Worm (Caenorhabditis elegans) whole organism, young adult: ENCODE data around the gene T22D1.18.
A peak's percentile ranks its signal among the peaks of the same experiment; 100 is the strongest.

Experiments
- B0035.1 ChIP-seq: sonication (generic microtip); optimal IDR thresholded peaks from 2 replicates; lab custom pipeline; 2016; ENCODE audit warnings: missing genetic modification characterization, mild to moderate bottlenecking, missing compliant biosample characterization, missing genotype, missing genetic modification reagents
- C06A6.2 ChIP-seq: fragments of 200-800 bp; sonication (Bioruptor generic); conservative IDR thresholded peaks from 2 replicates; pipeline ENCODE4 v1.3.6; 2022; ENCODE audit warnings: missing genetic modification characterization, missing compliant biosample characterization
- F22D6.2 ChIP-seq: sonication (generic microtip); optimal IDR thresholded peaks from 2 replicates; lab custom pipeline; 2016; ENCODE audit warnings: mild to moderate bottlenecking, missing genetic modification characterization, missing compliant biosample characterization
- F33H1.4 ChIP-seq: fragments of 200-800 bp; sonication (Bioruptor generic); IDR thresholded peaks from 2 replicates; pipeline ENCODE4 v1.3.6; 2022; ENCODE audit warnings: missing genetic modification reagents, missing genetic modification characterization, missing compliant biosample characterization
- F39B2.1 ChIP-seq: fragments of 200-800 bp; sonication (Bioruptor generic); IDR thresholded peaks from 2 replicates; pipeline ENCODE4 v1.3.6; 2022; ENCODE audit warnings: missing genetic modification reagents, missing genetic modification characterization, missing compliant biosample characterization
- F57C9.4 ChIP-seq: sonication (generic microtip); optimal IDR thresholded peaks from 2 replicates; lab custom pipeline; 2017; ENCODE audit warnings: mild to moderate bottlenecking, missing genetic modification characterization, missing compliant biosample characterization
- K12H6.12 ChIP-seq: fragments of 200-800 bp; sonication (Bioruptor generic); optimal IDR thresholded peaks from 2 replicates; lab custom pipeline; 2018; ENCODE audit warnings: mild to moderate bottlenecking, missing genetic modification characterization, missing compliant biosample characterization
- T26A5.8 ChIP-seq: sonication (generic microtip); optimal IDR thresholded peaks from 2 replicates; lab custom pipeline; 2016; ENCODE audit warnings: missing genetic modification characterization, missing compliant biosample characterization
- Y56A3A.18 ChIP-seq: fragments of 200-800 bp; sonication (Bioruptor generic); IDR thresholded peaks from 2 replicates; pipeline ENCODE4 v1.3.6; 2022; ENCODE audit warnings: missing genetic modification reagents, missing genetic modification characterization, missing compliant biosample characterization
- ZK185.1 ChIP-seq: sonication (generic microtip); optimal IDR thresholded peaks from 2 replicates; lab custom pipeline; 2016; ENCODE audit warnings: mild to moderate bottlenecking, missing genetic modification characterization, missing compliant biosample characterization; ENCODE audit not compliant: poor library complexity, severe bottlenecking
- akir-1 ChIP-seq: fragments of 200-800 bp; sonication (Bioruptor generic); optimal IDR thresholded peaks from 2 replicates; lab custom pipeline; 2018; ENCODE audit warnings: mild to moderate bottlenecking, missing genetic modification characterization, moderate library complexity, missing compliant biosample characterization
- aptf-3 ChIP-seq: fragments of 200-800 bp; sonication (Bioruptor generic); IDR thresholded peaks from 2 replicates; pipeline ENCODE4 v1.3.6; 2022; ENCODE audit warnings: missing genetic modification characterization, missing compliant biosample characterization
- athp-1 ChIP-seq: sonication (generic microtip); optimal IDR thresholded peaks from 2 replicates; lab custom pipeline; 2017; ENCODE audit warnings: mild to moderate bottlenecking, missing genetic modification characterization, missing compliant biosample characterization
- attf-3 ChIP-seq: fragments of 200-800 bp; sonication (Bioruptor generic); conservative IDR thresholded peaks from 2 replicates; pipeline ENCODE4 v1.3.6; 2022; ENCODE audit warnings: missing genetic modification reagents, missing genetic modification characterization, missing compliant biosample characterization
- attf-5 ChIP-seq: fragments of 200-800 bp; sonication (Bioruptor generic); optimal IDR thresholded peaks from 2 replicates; lab custom pipeline; 2018; ENCODE audit warnings: mild to moderate bottlenecking, missing genetic modification characterization, missing compliant biosample characterization
- attf-6 ChIP-seq: fragments of 200-800 bp; sonication (Bioruptor generic); IDR thresholded peaks from 2 replicates; pipeline ENCODE4 v1.3.6; 2022; ENCODE audit warnings: missing genetic modification reagents, missing genetic modification characterization, missing compliant biosample characterization
- bed-2 ChIP-seq: fragments of 200-800 bp; sonication (Bioruptor generic); IDR thresholded peaks from 2 replicates; pipeline ENCODE4 v1.3.6; 2022; ENCODE audit warnings: missing genetic modification reagents, missing genetic modification characterization, missing compliant biosample characterization
- ccch-3 ChIP-seq: fragments of 200-800 bp; sonication (Bioruptor generic); optimal IDR thresholded peaks from 2 replicates; lab custom pipeline; 2018; ENCODE audit warnings: mild to moderate bottlenecking, missing genetic modification characterization, missing compliant biosample characterization
- ceh-58 ChIP-seq: fragments of 200-800 bp; sonication (Bioruptor generic); IDR thresholded peaks from 2 replicates; pipeline ENCODE4 v1.3.6; 2022; ENCODE audit warnings: missing genetic modification characterization, missing compliant biosample characterization
- ceh-79 ChIP-seq: sonication (generic microtip); optimal IDR thresholded peaks from 2 replicates; lab custom pipeline; 2017; ENCODE audit warnings: mild to moderate bottlenecking, missing genetic modification characterization, missing compliant biosample characterization
- dpl-1 ChIP-seq: fragments of 150-350 bp; optimal IDR thresholded peaks from 2 replicates; lab custom pipeline; 2014; ENCODE audit warnings: missing biosample characterization, missing genetic modification reagents, missing genetic modification characterization
- egl-18 ChIP-seq: fragments of 200-800 bp; sonication (Bioruptor generic); IDR thresholded peaks from 2 replicates; pipeline ENCODE4 v1.3.6; 2022; ENCODE audit warnings: missing genetic modification reagents, missing genetic modification characterization, missing compliant biosample characterization
- egl-44 ChIP-seq: fragments of 200-800 bp; sonication (Bioruptor generic); IDR thresholded peaks from 2 replicates; pipeline ENCODE4 v1.3.6; 2022; ENCODE audit warnings: missing genetic modification reagents, missing genetic modification characterization, missing compliant biosample characterization
- egrh-3 ChIP-seq: fragments of 200-800 bp; sonication (Bioruptor generic); IDR thresholded peaks from 2 replicates; pipeline ENCODE4 v1.3.6; 2022; ENCODE audit warnings: missing genetic modification reagents, missing genetic modification characterization, missing compliant biosample characterization
- fkh-3 ChIP-seq: sonication (generic microtip); optimal IDR thresholded peaks from 2 replicates; lab custom pipeline; 2016; ENCODE audit warnings: mild to moderate bottlenecking, missing genetic modification characterization, missing compliant biosample characterization
- him-1 ChIP-seq: sonication (generic microtip); optimal IDR thresholded peaks from 2 replicates; lab custom pipeline; 2016; ENCODE audit warnings: missing genotype, missing genetic modification reagents, missing genetic modification characterization, missing compliant biosample characterization
- hmg-20 ChIP-seq: fragments of 200-800 bp; sonication (Bioruptor generic); IDR thresholded peaks from 2 replicates; pipeline ENCODE4 v1.3.6; 2022; ENCODE audit warnings: missing genetic modification reagents, missing genetic modification characterization, missing compliant biosample characterization
- lag-1 ChIP-seq: fragments of 200-800 bp; sonication (Bioruptor generic); IDR thresholded peaks from 2 replicates; pipeline ENCODE4 v1.3.6; 2022; ENCODE audit warnings: missing genetic modification reagents, missing genetic modification characterization, missing compliant biosample characterization
- lin-35 ChIP-seq, 3 experiments: fragments of 150-350 bp in 2 of 3; sonication (generic microtip) in 1 of 3; optimal IDR thresholded peaks; 2 replicates each; lab custom pipeline; 2014 to 2018; ENCODE audit warnings: missing biosample characterization in 3 of 3, missing genetic modification characterization in 3 of 3, missing genetic modification reagents in 3 of 3
- lin-40 ChIP-seq: sonication (generic microtip); optimal IDR thresholded peaks from 2 replicates; lab custom pipeline; 2016; ENCODE audit warnings: missing genetic modification characterization, mild to moderate bottlenecking, missing compliant biosample characterization, missing genotype, missing genetic modification reagents
- lin-54 ChIP-seq: fragments of 200-800 bp; sonication (Bioruptor generic); optimal IDR thresholded peaks from 2 replicates; lab custom pipeline; 2018; ENCODE audit warnings: mild to moderate bottlenecking, missing genetic modification characterization, missing compliant biosample characterization
- lir-1 ChIP-seq: fragments of 200-800 bp; sonication (Bioruptor generic); conservative IDR thresholded peaks from 2 replicates; pipeline ENCODE4 v1.3.6; 2022; ENCODE audit warnings: missing genetic modification reagents, missing genetic modification characterization, missing compliant biosample characterization
- lsl-1 ChIP-seq: fragments of 200-800 bp; sonication (Bioruptor generic); optimal IDR thresholded peaks from 2 replicates; lab custom pipeline; 2018; ENCODE audit warnings: mild to moderate bottlenecking, missing genetic modification characterization, moderate library complexity, missing compliant biosample characterization
- madf-8 ChIP-seq: fragments of 200-800 bp; sonication (Bioruptor generic); conservative IDR thresholded peaks from 2 replicates; pipeline ENCODE4 v1.3.6; 2022; ENCODE audit warnings: missing genetic modification reagents, missing genetic modification characterization, missing compliant biosample characterization
- mes-4 ChIP-seq: sonication (generic microtip); optimal IDR thresholded peaks from 2 replicates; lab custom pipeline; 2016; ENCODE audit warnings: missing genotype, missing genetic modification characterization, missing compliant biosample characterization
- nfya-1 ChIP-seq: sonication (generic microtip); optimal IDR thresholded peaks from 2 replicates; lab custom pipeline; 2017; ENCODE audit warnings: antibody characterized with exemption, missing compliant biosample characterization, missing genetic modification characterization, borderline replicate concordance; ENCODE audit not compliant: insufficient read depth
- nfya-2 ChIP-seq: fragments of 200-800 bp; sonication (Bioruptor generic); IDR thresholded peaks from 2 replicates; pipeline ENCODE4 v1.3.6; 2022; ENCODE audit warnings: missing genetic modification reagents, missing genetic modification characterization, missing compliant biosample characterization
- nfyb-1 ChIP-seq: fragments of 200-800 bp; sonication (Bioruptor generic); IDR thresholded peaks from 2 replicates; pipeline ENCODE4 v1.3.6; 2022; ENCODE audit warnings: missing genetic modification reagents, missing genetic modification characterization, missing compliant biosample characterization
- nhr-120 ChIP-seq: fragments of 200-800 bp; sonication (Bioruptor generic); IDR thresholded peaks from 2 replicates; pipeline ENCODE4 v1.3.6; 2022; ENCODE audit warnings: missing genetic modification characterization, missing compliant biosample characterization
- nhr-80 ChIP-seq: sonication (generic microtip); optimal IDR thresholded peaks from 2 replicates; lab custom pipeline; 2016; ENCODE audit warnings: missing genetic modification characterization, missing compliant biosample characterization
- rec-8 ChIP-seq, 2 experiments: sonication (generic microtip); optimal IDR thresholded peaks; 2 replicates each; lab custom pipeline; 2016; ENCODE audit warnings: mild to moderate bottlenecking in 2 of 2, missing genetic modification characterization in 2 of 2, missing genetic modification reagents in 2 of 2, missing genotype in 2 of 2, missing biosample characterization in 1 of 2, missing compliant biosample characterization in 1 of 2, moderate library complexity in 1 of 2
- sea-2 ChIP-seq: fragments of 200-800 bp; sonication (Bioruptor generic); IDR thresholded peaks from 2 replicates; pipeline ENCODE4 v1.3.6; 2022; ENCODE audit warnings: missing genetic modification characterization, missing compliant biosample characterization
- snpc-1.1 ChIP-seq: sonication (generic microtip); optimal IDR thresholded peaks from 2 replicates; lab custom pipeline; 2017; ENCODE audit warnings: missing genetic modification characterization, mild to moderate bottlenecking, missing compliant biosample characterization, antibody characterized with exemption, moderate library complexity, missing genotype, missing genetic modification reagents; ENCODE audit not compliant: insufficient read depth
- snpc-1.3 ChIP-seq: sonication (generic microtip); optimal IDR thresholded peaks from 2 replicates; lab custom pipeline; 2017; ENCODE audit warnings: missing genetic modification characterization, mild to moderate bottlenecking, missing compliant biosample characterization, antibody characterized with exemption, moderate library complexity, missing genotype, missing genetic modification reagents; ENCODE audit not compliant: insufficient read depth
- snpc-3.4 ChIP-seq: sonication (generic microtip); optimal IDR thresholded peaks from 2 replicates; lab custom pipeline; 2017; ENCODE audit warnings: missing genetic modification characterization, mild to moderate bottlenecking, missing compliant biosample characterization, antibody characterized with exemption, moderate library complexity, missing genotype, missing genetic modification reagents
- tlf-1 ChIP-seq: fragments of 200-800 bp; sonication (Bioruptor generic); optimal IDR thresholded peaks from 2 replicates; lab custom pipeline; 2018; ENCODE audit warnings: mild to moderate bottlenecking, missing genetic modification characterization, missing compliant biosample characterization
- zfh-2 ChIP-seq: fragments of 200-800 bp; sonication (Bioruptor generic); conservative IDR thresholded peaks from 2 replicates; pipeline ENCODE4 v1.3.6; 2022; ENCODE audit warnings: missing genetic modification reagents, missing genetic modification characterization, missing compliant biosample characterization
- ztf-18 ChIP-seq: sonication (generic microtip); optimal IDR thresholded peaks from 2 replicates; lab custom pipeline; 2016; ENCODE audit warnings: missing genotype, mild to moderate bottlenecking, missing genetic modification characterization, missing compliant biosample characterization

The T22D1.18 gene

DNA sequence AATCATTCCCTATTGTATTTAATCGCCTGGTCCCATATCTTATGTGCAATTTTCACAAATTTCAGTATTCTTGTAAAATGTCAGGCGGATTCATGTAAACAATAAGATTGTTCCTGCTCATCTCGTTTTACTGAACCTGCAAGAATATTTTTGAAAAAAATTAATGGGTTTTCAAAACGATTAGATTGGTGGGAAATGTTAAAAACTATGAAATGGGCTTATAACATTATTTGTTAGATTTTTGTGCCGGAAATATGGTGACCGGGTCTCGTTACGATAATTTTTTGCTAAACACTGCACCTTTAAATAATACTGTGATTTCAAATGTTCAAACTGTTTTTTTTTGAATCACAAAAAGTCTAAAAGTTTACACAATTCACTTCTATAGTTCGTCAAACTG is 14.5 kb downstream of the T22D1.18 start (continued):
- no peak for TF ChIP-seq ccch-3 (GFP tag; lab: Kevin White, UChicago)
- no peak for TF ChIP-seq bed-2 (GFP tag; lab: Robert Waterston, UW)
- no peak for TF ChIP-seq egrh-3 (GFP tag; lab: Robert Waterston, UW)
- no peak for TF ChIP-seq F22D6.2 (tag; lab: Kevin White, UChicago)
- TF ChIP-seq K12H6.12 (tag; lab: Kevin White, UChicago): no peak
- TF ChIP-seq lsl-1 (GFP tag; lab: Kevin White, UChicago): peak; percentile 30
- no peak for TF ChIP-seq attf-5
- TF ChIP-seq attf-3 (GFP tag; lab: Robert Waterston, UW): no peak
- TF ChIP-seq nfya-2: 0 out of 2 replicates have a peak, but pooled peaks have one; percentile 5
- TF ChIP-seq lag-1 (GFP tag; lab: Robert Waterston, UW): no peak
- no peak for TF ChIP-seq tlf-1 (GFP tag; lab: Kevin White, UChicago)
- no peak for TF ChIP-seq ZK185.1 (tag; lab: Kevin White, UChicago)
- TF ChIP-seq lin-35 (GFP tag; optimal IDR thresholded peaks at IDR 0.05; lab: Kevin White, UChicago): no peak
- TF ChIP-seq him-1: no peak
- TF ChIP-seq F33H1.4 (GFP tag; lab: Robert Waterston, UW): peak; percentile 41
- TF ChIP-seq fkh-3 (tag; lab: Kevin White, UChicago): no peak
- no peak for TF ChIP-seq zfh-2 (GFP tag; lab: Robert Waterston, UW)
- no peak for TF ChIP-seq C06A6.2 (GFP tag; lab: Robert Waterston, UW)
- no peak for TF ChIP-seq sea-2
- TF ChIP-seq snpc-3.4 (tag; lab: Kevin White, UChicago): no peak
- TF ChIP-seq T26A5.8 (tag; lab: Kevin White, UChicago): no peak
- no peak for TF ChIP-seq egl-18
- no peak for TF ChIP-seq hmg-20
- peak; percentile 65 for TF ChIP-seq attf-6 (GFP tag; lab: Robert Waterston, UW)
- peak; percentile 66 for TF ChIP-seq nfyb-1 (GFP tag; lab: Robert Waterston, UW)
- TF ChIP-seq madf-8: peak; percentile 47
- no peak for TF ChIP-seq lin-40 (tag; lab: Kevin White, UChicago)
- 0 out of 2 replicates have a peak, but pooled peaks have one; percentile 38 for TF ChIP-seq Y56A3A.18 (GFP tag; lab: Robert Waterston, UW)
- no peak for TF ChIP-seq nhr-80 (tag; lab: Kevin White, UChicago)
- TF ChIP-seq nfya-1 (tag; lab: Kevin White, UChicago): no peak
- no peak for TF ChIP-seq aptf-3 (GFP tag; lab: Robert Waterston, UW)
- TF ChIP-seq nhr-120 (GFP tag; lab: Robert Waterston, UW): no peak
- TF ChIP-seq egl-44 (GFP tag; lab: Robert Waterston, UW): 0 out of 2 replicates have a peak, but pooled peaks have one; percentile 31
- no peak for TF ChIP-seq F57C9.4 (tag; lab: Kevin White, UChicago)
- TF ChIP-seq snpc-1.3 (tag; lab: Kevin White, UChicago): no peak
- no peak for TF ChIP-seq ztf-18 (tag; lab: Kevin White, UChicago)
- no peak for TF ChIP-seq lir-1 (GFP tag; lab: Robert Waterston, UW)
- no peak for TF ChIP-seq dpl-1
- peak; percentile 19 for TF ChIP-seq athp-1
- TF ChIP-seq snpc-1.1 (tag; lab: Kevin White, UChicago): peak; percentile 20
- no peak for TF ChIP-seq ceh-79 (tag; lab: Kevin White, UChicago)
- 0 out of 2 replicates have a peak, but pooled peaks have one; percentile 56 for TF ChIP-seq ceh-58 (GFP tag; lab: Robert Waterston, UW)
- TF ChIP-seq akir-1: no peak
- no peak for TF ChIP-seq rec-8 (tag; optimal IDR thresholded peaks at IDR 0.05; lab: Kevin White, UChicago)
- peak; percentile 64 for TF ChIP-seq lin-54 (GFP tag; lab: Kevin White, UChicago)
- TF ChIP-seq F39B2.1 (GFP tag; lab: Robert Waterston, UW): peak; percentile 77; the same call in 1 of the 2 replicates
- TF ChIP-seq mes-4: no peak
- TF ChIP-seq B0035.1 (tag; lab: Kevin White, UChicago): no peak
